Fruit fly (Drosophila melanogaster) whole organism, prepupa: Measurements from ENCODE around the gene CG9330.

ENCODE experiments used
- Hr38 ChIP-seq: sonication (Bioruptor generic); optimal IDR thresholded peaks from 2 replicates; lab custom pipeline; 2016; ENCODE audit warnings: missing biosample characterization, missing genetic modification characterization
- cyc ChIP-seq: fragments of 200-800 bp; sonication (Bioruptor generic); optimal IDR thresholded peaks from 3 replicates; lab custom pipeline; 2016; ENCODE audit warnings: missing biosample characterization, missing genetic modification characterization

DNA sequence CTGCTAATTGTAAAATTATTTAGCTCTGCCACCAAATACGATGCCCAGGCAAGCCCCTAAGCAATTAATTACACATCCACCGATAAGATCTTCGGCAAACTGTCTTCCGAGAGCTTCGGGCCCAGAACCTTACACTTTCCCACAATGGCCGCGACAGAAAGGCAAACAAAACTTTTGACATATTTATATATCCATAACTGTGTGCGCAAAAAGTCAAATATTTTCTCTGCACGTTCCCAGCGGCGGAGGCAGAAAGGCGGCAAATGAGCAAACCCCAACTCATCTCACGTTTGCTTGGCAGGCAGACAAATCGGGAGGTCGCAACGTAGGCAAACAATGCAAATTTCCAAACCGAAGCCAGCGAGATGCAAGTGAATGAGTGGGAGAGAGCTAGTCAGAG lies 26.9 kb upstream of the CG9330 start:
- TF ChIP-seq Hr38 (GFP tag; lab: Kevin White, UChicago) = no peak
- no peak for TF ChIP-seq cyc (GFP tag; lab: Kevin White, UChicago)
